Fruit fly (Drosophila melanogaster): ENCODE results near the gene CG31869.

dm6 chr2L:10845564-10845963 lies 44.7 kb upstream of the CG31869 start, which contains the start of the genes CG17139 and CG17140:
- TF ChIP-seq CTCF (optimal IDR thresholded peaks at IDR 0.05) (no peak), CG8478 (optimal IDR thresholded peaks at IDR 0.05) (no peak)

Measured in S2 (cell line).